Worm (Caenorhabditis elegans): ENCODE data around the gene skpt-1.

DNA sequence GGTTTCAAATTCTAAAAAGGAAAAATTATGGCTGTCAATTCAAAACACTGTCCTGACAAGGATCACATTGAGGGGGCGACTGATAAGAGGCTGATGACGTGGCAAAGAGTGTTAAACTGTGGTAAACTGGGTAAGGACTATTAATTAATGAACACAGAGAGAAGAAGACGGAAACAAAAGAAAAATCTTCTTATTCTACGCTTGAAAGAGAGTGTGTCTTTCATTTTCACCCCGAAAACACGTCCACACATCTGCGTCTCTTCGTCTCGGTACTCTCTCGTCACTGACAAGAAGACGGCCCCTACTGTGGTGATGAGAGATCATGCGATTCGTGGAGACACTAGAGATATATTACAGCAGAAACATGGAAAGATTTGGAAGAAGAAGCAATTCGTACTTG is 26.8 kb downstream of the skpt-1 start:
- TF ChIP-seq elt-3 (tag; optimal IDR thresholded peaks at IDR 0.05) (no peak), zag-1 (tag; optimal IDR thresholded peaks at IDR 0.05) (no peak), egl-27 (tag; optimal IDR thresholded peaks at IDR 0.05) (no peak), aly-2 (tag; optimal IDR thresholded peaks at IDR 0.05) (no peak), ama-1 (optimal IDR thresholded peaks at IDR 0.05) (no peak), ceh-82 (tag; optimal IDR thresholded peaks at IDR 0.05) (no peak), nhr-25 (tag; optimal IDR thresholded peaks at IDR 0.05) (peak; percentile 7), unc-62 (GFP tag; optimal IDR thresholded peaks at IDR 0.05) (no peak), R02D3.7 (tag; optimal IDR thresholded peaks at IDR 0.05) (no peak)

All from whole organism, L2 larva.